Worm (Caenorhabditis elegans) whole organism, L1 larva: ENCODE data around the gene srx-85.

Experiments used
- C04F5.9 ChIP-seq: sonication (generic microtip); optimal IDR thresholded peaks from 2 replicates; lab custom pipeline; 2016; ENCODE audit warnings: missing genetic modification characterization, missing compliant biosample characterization
- C16A3.4 ChIP-seq: fragments of 150-350 bp; optimal IDR thresholded peaks from 2 replicates; lab custom pipeline; 2014; ENCODE audit warnings: missing biosample characterization, missing genetic modification characterization
- F16B12.6 ChIP-seq: fragments of 150-350 bp; optimal IDR thresholded peaks from 2 replicates; lab custom pipeline; 2014; ENCODE audit warnings: missing biosample characterization, missing genetic modification characterization
- Y116A8C.19 ChIP-seq: sonication (generic microtip); optimal IDR thresholded peaks from 2 replicates; lab custom pipeline; 2016; ENCODE audit warnings: missing compliant biosample characterization, missing genetic modification characterization, borderline replicate concordance
- aly-2 ChIP-seq: fragments of 150-350 bp; optimal IDR thresholded peaks from 2 replicates; lab custom pipeline; 2014; ENCODE audit warnings: missing biosample characterization, missing genetic modification characterization
- ama-1 ChIP-seq: fragments of 150-350 bp; optimal IDR thresholded peaks from 2 replicates; lab custom pipeline; 2014
- blmp-1 ChIP-seq: fragments of 150-350 bp; optimal IDR thresholded peaks from 2 replicates; lab custom pipeline; 2014; ENCODE audit warnings: missing biosample characterization, missing genetic modification characterization
- ceh-63 ChIP-seq: fragments of 200-800 bp; sonication (Bioruptor generic); optimal IDR thresholded peaks from 2 replicates; lab custom pipeline; 2018; ENCODE audit warnings: mild to moderate bottlenecking, missing genetic modification characterization, missing compliant biosample characterization
- ceh-8 ChIP-seq: fragments of 200-800 bp; sonication (Bioruptor generic); optimal IDR thresholded peaks from 2 replicates; lab custom pipeline; 2018; ENCODE audit warnings: mild to moderate bottlenecking, missing genetic modification characterization, moderate library complexity, missing compliant biosample characterization
- ceh-82 ChIP-seq, 3 experiments: fragments of 150-350 bp in 1 of 3; sonication (generic microtip) in 2 of 3; optimal IDR thresholded peaks; 2 replicates each; lab custom pipeline; 2014 to 2017; ENCODE audit warnings: missing biosample characterization in 3 of 3, missing genetic modification characterization in 3 of 3
- ces-1 ChIP-seq: fragments of 150-350 bp; optimal IDR thresholded peaks from 2 replicates; lab custom pipeline; 2014; ENCODE audit warnings: missing biosample characterization, missing genetic modification reagents, missing genetic modification characterization
- dpl-1 ChIP-seq, 3 experiments: fragments of 150-350 bp in 2 of 3; sonication (generic microtip) in 1 of 3; optimal IDR thresholded peaks; 2 replicates each; lab custom pipeline; 2014 to 2017; ENCODE audit warnings: missing biosample characterization in 3 of 3, missing genetic modification characterization in 3 of 3, missing genetic modification reagents in 3 of 3
- efl-1 ChIP-seq, 4 experiments: fragments of 150-350 bp; optimal IDR thresholded peaks in 3 of 4; peaks in 1 of 4; 1 replicate in 1 of 4; 2 replicates in 3 of 4; lab custom pipeline; 2014; ENCODE audit warnings: missing biosample characterization in 2 of 4, missing genetic modification characterization in 2 of 4, missing genetic modification reagents in 2 of 4
- efl-3 ChIP-seq: fragments of 200-800 bp; sonication (Bioruptor generic); optimal IDR thresholded peaks from 2 replicates; lab custom pipeline; 2018; ENCODE audit warnings: mild to moderate bottlenecking, missing genetic modification characterization, missing compliant biosample characterization
- egl-13 ChIP-seq: sonication (generic microtip); optimal IDR thresholded peaks from 2 replicates; lab custom pipeline; 2016; ENCODE audit warnings: missing genotype, missing genetic modification reagents, missing genetic modification characterization, missing compliant biosample characterization
- elt-3 ChIP-seq, 6 experiments: fragments of 150-350 bp in 1 of 6; sonication (generic microtip); optimal IDR thresholded peaks; 2 replicates each; lab custom pipeline; 2017 to 2018; ENCODE audit warnings: missing biosample characterization in 6 of 6, missing genetic modification characterization in 6 of 6, inconsistent platforms in 1 of 6
- ets-5 ChIP-seq: fragments of 200-800 bp; sonication (Bioruptor generic); IDR thresholded peaks from 2 replicates; pipeline ENCODE4 v1.3.6; 2022; ENCODE audit warnings: missing genetic modification characterization, missing compliant biosample characterization
- fkh-4 ChIP-seq: sonication (generic microtip); optimal IDR thresholded peaks from 2 replicates; lab custom pipeline; 2016; ENCODE audit warnings: missing compliant biosample characterization, missing genetic modification characterization, borderline replicate concordance
- fkh-8 ChIP-seq: sonication (generic microtip); optimal IDR thresholded peaks from 2 replicates; lab custom pipeline; 2016; ENCODE audit warnings: mild to moderate bottlenecking, missing genetic modification characterization, missing compliant biosample characterization
- hlh-17 ChIP-seq: fragments of 200-800 bp; sonication (Bioruptor generic); optimal IDR thresholded peaks from 2 replicates; lab custom pipeline; 2018; ENCODE audit warnings: missing genetic modification characterization, mild to moderate bottlenecking, missing compliant biosample characterization, moderate library complexity, borderline replicate concordance
- hlh-4 ChIP-seq: sonication (generic microtip); optimal IDR thresholded peaks from 2 replicates; lab custom pipeline; 2016; ENCODE audit warnings: mild to moderate bottlenecking, missing genetic modification characterization, missing compliant biosample characterization
- hpl-2 ChIP-seq: fragments of 150-350 bp; optimal IDR thresholded peaks from 2 replicates; lab custom pipeline; 2014; ENCODE audit warnings: missing biosample characterization, missing genetic modification reagents, missing genetic modification characterization
- irx-1 ChIP-seq: sonication (generic microtip); optimal IDR thresholded peaks from 2 replicates; lab custom pipeline; 2016; ENCODE audit warnings: missing genetic modification characterization, missing compliant biosample characterization
- isw-1 ChIP-seq: fragments of 200-800 bp; sonication (Bioruptor generic); IDR thresholded peaks from 2 replicates; pipeline ENCODE4 v1.3.6; 2022; ENCODE audit warnings: missing genetic modification characterization, missing compliant biosample characterization
- jun-1 ChIP-seq: fragments of 150-350 bp; optimal IDR thresholded peaks from 2 replicates; lab custom pipeline; 2014; ENCODE audit warnings: missing biosample characterization, missing genetic modification reagents, missing genetic modification characterization
- lin-14 ChIP-seq: fragments of 200-800 bp; sonication (Bioruptor generic); optimal IDR thresholded peaks from 2 replicates; lab custom pipeline; 2018; ENCODE audit warnings: mild to moderate bottlenecking, missing genetic modification characterization, moderate library complexity, missing compliant biosample characterization
- lin-35 ChIP-seq, 2 experiments: fragments of 150-350 bp; optimal IDR thresholded peaks; 2 replicates each; lab custom pipeline; 2014; ENCODE audit warnings: missing biosample characterization in 2 of 2, missing genetic modification characterization in 2 of 2, missing genetic modification reagents in 2 of 2
- lir-3 ChIP-seq: sonication (generic microtip); optimal IDR thresholded peaks from 2 replicates; lab custom pipeline; 2016; ENCODE audit warnings: mild to moderate bottlenecking, missing genetic modification characterization, moderate library complexity, missing compliant biosample characterization; ENCODE audit not compliant: poor library complexity
- mdl-1 ChIP-seq, 2 experiments: fragments of 150-350 bp; optimal IDR thresholded peaks; 2 replicates each; lab custom pipeline; 2014 to 2017; ENCODE audit warnings: missing biosample characterization in 2 of 2, missing genetic modification characterization in 2 of 2, inconsistent platforms in 1 of 2
- mef-2 ChIP-seq: fragments of 150-350 bp; optimal IDR thresholded peaks from 2 replicates; lab custom pipeline; 2014; ENCODE audit warnings: missing biosample characterization, missing genetic modification characterization
- nhr-20 ChIP-seq: sonication (generic microtip); optimal IDR thresholded peaks from 2 replicates; lab custom pipeline; 2016; ENCODE audit warnings: mild to moderate bottlenecking, missing genetic modification characterization, missing compliant biosample characterization
- nhr-28 ChIP-seq: fragments of 150-350 bp; optimal IDR thresholded peaks from 2 replicates; lab custom pipeline; 2014; ENCODE audit warnings: missing biosample characterization, missing genetic modification characterization
- nhr-77 ChIP-seq: fragments of 150-350 bp; optimal IDR thresholded peaks from 2 replicates; lab custom pipeline; 2014; ENCODE audit warnings: missing biosample characterization, missing genetic modification characterization
- nhr-84 ChIP-seq: sonication (generic microtip); optimal IDR thresholded peaks from 2 replicates; lab custom pipeline; 2017; ENCODE audit warnings: missing biosample characterization, missing genetic modification characterization
- nhr-85 ChIP-seq: sonication (generic microtip); peaks from one replicate; lab custom pipeline; 2016; ENCODE audit warnings: missing genetic modification characterization, inconsistent platforms, missing compliant biosample characterization
- pag-3 ChIP-seq: sonication (generic microtip); optimal IDR thresholded peaks from 2 replicates; lab custom pipeline; 2017; ENCODE audit warnings: missing genetic modification characterization, mild to moderate bottlenecking, missing compliant biosample characterization, antibody characterized with exemption, borderline replicate concordance; ENCODE audit not compliant: insufficient read depth
- rnt-1 ChIP-seq: sonication (generic microtip); optimal IDR thresholded peaks from 2 replicates; lab custom pipeline; 2016; ENCODE audit warnings: mild to moderate bottlenecking, missing genetic modification characterization, moderate library complexity, missing compliant biosample characterization
- skn-1 ChIP-seq: fragments of 150-350 bp; optimal IDR thresholded peaks from 2 replicates; lab custom pipeline; 2014; ENCODE audit warnings: missing biosample characterization, missing genetic modification characterization
- snu-23 ChIP-seq: sonication (generic microtip); optimal IDR thresholded peaks from 2 replicates; lab custom pipeline; 2016; ENCODE audit warnings: missing genetic modification characterization, missing compliant biosample characterization
- sox-4 ChIP-seq: sonication (generic microtip); optimal IDR thresholded peaks from 2 replicates; lab custom pipeline; 2016; ENCODE audit warnings: missing genetic modification characterization, missing compliant biosample characterization
- sup-37 ChIP-seq: fragments of 200-800 bp; sonication (Bioruptor generic); optimal IDR thresholded peaks from 2 replicates; lab custom pipeline; 2018; ENCODE audit warnings: mild to moderate bottlenecking, missing genetic modification characterization, missing compliant biosample characterization
- tbx-2 ChIP-seq: sonication (generic microtip); optimal IDR thresholded peaks from 2 replicates; lab custom pipeline; 2016; ENCODE audit warnings: missing genetic modification characterization, missing compliant biosample characterization
- unc-130 ChIP-seq: fragments of 150-350 bp; optimal IDR thresholded peaks from 2 replicates; lab custom pipeline; 2017; ENCODE audit warnings: missing biosample characterization, missing genetic modification characterization, inconsistent platforms
- unc-30 ChIP-seq: sonication (generic microtip); optimal IDR thresholded peaks from 2 replicates; lab custom pipeline; 2017; ENCODE audit warnings: missing biosample characterization, missing genetic modification characterization
- unc-98 ChIP-seq: fragments of 200-800 bp; sonication (Bioruptor generic); IDR thresholded peaks from 2 replicates; pipeline ENCODE4 v1.3.6; 2022; ENCODE audit warnings: missing genetic modification characterization, missing compliant biosample characterization
- vab-15 ChIP-seq: sonication (generic microtip); optimal IDR thresholded peaks from 2 replicates; lab custom pipeline; 2017; ENCODE audit warnings: missing genotype, mild to moderate bottlenecking, missing genetic modification characterization, missing compliant biosample characterization
- xbp-1 ChIP-seq: sonication (generic microtip); optimal IDR thresholded peaks from 2 replicates; lab custom pipeline; 2016; ENCODE audit warnings: missing genetic modification characterization, missing compliant biosample characterization
- zag-1 ChIP-seq: fragments of 150-350 bp; optimal IDR thresholded peaks from 2 replicates; lab custom pipeline; 2014; ENCODE audit warnings: missing biosample characterization, missing genetic modification characterization
- zip-4 ChIP-seq: fragments of 200-800 bp; sonication (Bioruptor generic); optimal IDR thresholded peaks from 2 replicates; lab custom pipeline; 2018; ENCODE audit warnings: mild to moderate bottlenecking, missing genetic modification characterization, moderate library complexity, missing compliant biosample characterization
- ztf-4 ChIP-seq: fragments of 150-350 bp; optimal IDR thresholded peaks from 2 replicates; lab custom pipeline; 2014; ENCODE audit warnings: missing biosample characterization, missing genetic modification characterization

srx-85 gene

DNA sequence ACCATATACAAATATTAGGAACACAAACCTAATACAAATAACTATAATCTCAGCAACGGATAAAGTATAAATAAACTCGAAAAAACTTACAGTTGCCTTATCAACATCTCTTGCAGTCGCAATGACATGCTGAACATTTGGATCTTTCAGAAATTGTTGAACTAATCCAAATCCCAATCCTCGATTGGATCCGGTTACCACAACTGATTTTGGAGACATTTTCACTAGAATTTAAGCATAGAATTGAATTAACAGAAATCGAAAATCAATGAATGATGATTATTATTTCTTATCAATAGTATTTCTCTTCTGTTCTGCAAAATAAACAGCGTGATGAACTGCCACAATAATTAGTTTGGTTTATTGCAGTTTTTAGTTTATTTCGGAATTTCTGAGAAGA is 32.3 kb upstream of the srx-85 start, which contains the start of the genes C55A6.11 and C55A6.7:
Gene C55A6.11 (plus strand): TSS at position 301 of the 400 bp plus-strand sequence.
Gene C55A6.7 (minus strand): TSS at position 316 of the 400 bp plus-strand sequence.
- TF ChIP-seq blmp-1 (tag; lab: Kevin White, UChicago) (no peak), ceh-63 (no peak), vab-15 (no peak), hlh-4 (tag; lab: Kevin White, UChicago) (no peak), C16A3.4 (tag; lab: Kevin White, UChicago) (no peak), hlh-17 (GFP tag; lab: Kevin White, UChicago) (no peak), tbx-2 (no peak), rnt-1 (tag; lab: Kevin White, UChicago) (no peak), nhr-20 (tag; lab: Kevin White, UChicago) (no peak), dpl-1 (GFP tag; optimal IDR thresholded peaks at IDR 0.05; lab: Kevin White, UChicago) (no peak), fkh-4 (no peak)

DNA sequence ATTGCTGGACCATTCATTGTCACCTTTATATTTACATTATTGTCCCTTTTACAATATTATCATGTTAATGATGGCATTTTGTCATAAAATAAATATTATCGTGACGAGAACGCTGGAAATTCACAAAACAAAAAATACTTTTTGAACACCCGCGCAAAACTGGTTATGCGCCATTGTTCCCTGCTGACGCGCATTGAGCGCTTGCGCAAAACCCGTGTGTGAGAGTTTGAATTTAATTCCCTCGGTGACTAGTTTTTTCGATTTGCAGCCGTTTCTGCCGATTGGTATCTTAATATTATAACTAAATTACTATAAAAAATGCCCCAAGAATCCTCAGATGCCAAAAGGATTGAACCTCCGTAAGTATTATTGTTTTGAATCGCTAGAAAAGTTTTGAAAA is 31.0 kb upstream of the srx-85 start, which contains the start of gene pafo-1:
Gene pafo-1 (plus strand): TSS at position 256 of the 400 bp plus-strand sequence.
- TF ChIP-seq F16B12.6 (tag; lab: Kevin White, UChicago) = peak; percentile 67
- peak; percentile 79 for TF ChIP-seq sup-37 (GFP tag; lab: Kevin White, UChicago)
- no peak for TF ChIP-seq unc-98 (GFP tag; lab: Robert Waterston, UW)
- TF ChIP-seq snu-23 = peak; percentile 92
- TF ChIP-seq sox-4 (tag; lab: Kevin White, UChicago) = peak; percentile 81
- TF ChIP-seq fkh-8 (tag; lab: Kevin White, UChicago) = peak; percentile 79
- TF ChIP-seq mef-2 (tag; lab: Kevin White, UChicago) = peak; percentile 65
- no peak for TF ChIP-seq nhr-28 (tag; lab: Kevin White, UChicago)
- TF ChIP-seq Y116A8C.19 (tag; lab: Kevin White, UChicago) = no peak
- TF ChIP-seq irx-1 (tag; lab: Kevin White, UChicago) = peak; percentile 85
- peak; percentile 95 for TF ChIP-seq rnt-1 (tag; lab: Kevin White, UChicago)
- TF ChIP-seq ztf-4 (tag; lab: Kevin White, UChicago) = peak; percentile 49
- peak; percentile 97 for TF ChIP-seq nhr-85 (tag; lab: Kevin White, UChicago)
- peak; percentile 88 for TF ChIP-seq jun-1 (tag; lab: Kevin White, UChicago)
- TF ChIP-seq efl-3 (GFP tag; lab: Kevin White, UChicago) = peak; percentile 47
- TF ChIP-seq pag-3 (tag; lab: Kevin White, UChicago) = peak; percentile 13
- TF ChIP-seq nhr-84 (tag; lab: Kevin White, UChicago) = no peak
- TF ChIP-seq mdl-1 (tag; optimal IDR thresholded peaks at IDR 0.05; lab: Kevin White, UChicago) = peak in 1 of 2 experiments; percentile 78
- TF ChIP-seq skn-1 = peak; percentile 92
- TF ChIP-seq ceh-82 (tag; optimal IDR thresholded peaks at IDR 0.05; lab: Kevin White, UChicago) = peak; percentile 80 to 93 (median 92)
- TF ChIP-seq hlh-4 (tag; lab: Kevin White, UChicago) = no peak
- peak; percentile 60 for TF ChIP-seq nhr-77
- peak in 2 of 6 experiments; percentile 79 to 80 for TF ChIP-seq elt-3 (tag; optimal IDR thresholded peaks at IDR 0.05; lab: Kevin White, UChicago)
- peak; percentile 68 for TF ChIP-seq lir-3 (tag; lab: Kevin White, UChicago)
- TF ChIP-seq C04F5.9 = peak; percentile 58
- TF ChIP-seq hpl-2 (GFP tag; lab: Kevin White, UChicago) = no peak
- TF ChIP-seq egl-13 (tag; lab: Kevin White, UChicago) = peak; percentile 77
- TF ChIP-seq lin-14 (GFP tag; lab: Kevin White, UChicago) = peak; percentile 84
- peak; percentile 92 for TF ChIP-seq ceh-8
- peak; percentile 89 for TF ChIP-seq isw-1 (GFP tag; lab: Robert Waterston, UW)
- TF ChIP-seq unc-30 = no peak
- no peak for TF ChIP-seq ets-5
- TF ChIP-seq efl-1 (optimal IDR thresholded peaks at IDR 0.05; lab: Kevin White, UChicago) = peak; percentile 98 to 99
- peak; percentile 99 to 100 for TF ChIP-seq efl-1 (GFP tag; optimal IDR thresholded peaks at IDR 0.05 in 1 of 2; lab: Kevin White, UChicago)
- TF ChIP-seq zip-4 = peak; percentile 80
- TF ChIP-seq ama-1 = peak; percentile 13
- no peak for TF ChIP-seq ceh-63
- no peak for TF ChIP-seq ces-1
- peak; percentile 99 for TF ChIP-seq lin-35 (GFP tag; optimal IDR thresholded peaks at IDR 0.05; lab: Kevin White, UChicago)
- peak; percentile 87 for TF ChIP-seq aly-2
- no peak for TF ChIP-seq zag-1 (tag; lab: Kevin White, UChicago)
- TF ChIP-seq xbp-1 (tag; lab: Kevin White, UChicago) = peak; percentile 90
- peak; percentile 91 for TF ChIP-seq unc-130 (tag; lab: Kevin White, UChicago)
